Fruit fly (Drosophila melanogaster): Measurements from ENCODE around the gene CG31636.

CG31636 gene

dm6 chr2L:6693794-6694254 lies 35.9 kb upstream of the CG31636 start (continued):
- no peak for TF ChIP-seq Myc (optimal IDR thresholded peaks at IDR 0.05)

dm6 chr2L:6692048-6692447 lies 34.1 kb upstream of the CG31636 start:
- TF ChIP-seq Mio (GFP tag; optimal IDR thresholded peaks at IDR 0.05) (no peak), h (GFP tag; optimal IDR thresholded peaks at IDR 0.05) (peak; percentile 2)

- TF ChIP-seq woc (GFP tag; optimal IDR thresholded peaks at IDR 0.05): no peak
- TF ChIP-seq br (GFP tag; optimal IDR thresholded peaks at IDR 0.05): no peak
- TF ChIP-seq tai (GFP tag; optimal IDR thresholded peaks at IDR 0.05): no peak
- TF ChIP-seq psq (GFP tag; optimal IDR thresholded peaks at IDR 0.05): no peak
- TF ChIP-seq Hnf4 (GFP tag; optimal IDR thresholded peaks at IDR 0.05): no peak
- TF ChIP-seq Dfd (GFP tag; optimal IDR thresholded peaks at IDR 0.05): no peak
- TF ChIP-seq Hr78 (GFP tag; optimal IDR thresholded peaks at IDR 0.05): no peak
- TF ChIP-seq dmrt93B (GFP tag; optimal IDR thresholded peaks at IDR 0.05): no peak
- TF ChIP-seq CG9705 (GFP tag; optimal IDR thresholded peaks at IDR 0.05): no peak
- TF ChIP-seq CG32264 (GFP tag; optimal IDR thresholded peaks at IDR 0.05): no peak
- TF ChIP-seq usp (GFP tag; optimal IDR thresholded peaks at IDR 0.05): no peak
- no peak for TF ChIP-seq rgr (GFP tag; optimal IDR thresholded peaks at IDR 0.05)
- no peak for TF ChIP-seq CrebA (GFP tag; optimal IDR thresholded peaks at IDR 0.05; ENCODE audit: borderline replicate concordance)
- no peak for TF ChIP-seq Jra (GFP tag; optimal IDR thresholded peaks at IDR 0.05)
- TF ChIP-seq N (GFP tag; optimal IDR thresholded peaks at IDR 0.05): no peak
- no peak for TF ChIP-seq pan (optimal IDR thresholded peaks at IDR 0.05)
- TF ChIP-seq Hr83 (GFP tag; optimal IDR thresholded peaks at IDR 0.05; ENCODE audit: poor library complexity, severe bottlenecking): no peak
Observed at dm6 chr2L:6686612-6687011, 28.7 kb upstream of the CG31636 start, which contains the start of gene CG11327. Gene CG11327, minus strand, starts transcription at chr2L:6686712.

- TF ChIP-seq usp (GFP tag; optimal IDR thresholded peaks at IDR 0.05): no peak
- TF ChIP-seq psq (GFP tag; optimal IDR thresholded peaks at IDR 0.05): peak; percentile 63
- TF ChIP-seq Rel (GFP tag; optimal IDR thresholded peaks at IDR 0.05): no peak
- TF ChIP-seq Rel (tag; optimal IDR thresholded peaks at IDR 0.05): peak; percentile 46
- TF ChIP-seq br (GFP tag; optimal IDR thresholded peaks at IDR 0.05): peak; percentile 80
- TF ChIP-seq Hr83 (GFP tag; optimal IDR thresholded peaks at IDR 0.05; ENCODE audit: poor library complexity, severe bottlenecking): peak; percentile 44
- TF ChIP-seq sv (GFP tag; optimal IDR thresholded peaks at IDR 0.05): peak; percentile 86
- TF ChIP-seq foxo (GFP tag; optimal IDR thresholded peaks at IDR 0.05): peak in 1 of 2 experiments; percentile 84
- TF ChIP-seq h (GFP tag; optimal IDR thresholded peaks at IDR 0.05): peak; percentile 85
- no peak for TF ChIP-seq brk (GFP tag; optimal IDR thresholded peaks at IDR 0.05)
- TF ChIP-seq Vsx2 (GFP tag; optimal IDR thresholded peaks at IDR 0.05; ENCODE audit: partially characterized antibody): peak; percentile 32
- TF ChIP-seq ey (GFP tag; optimal IDR thresholded peaks at IDR 0.05): peak; percentile 82
- peak; percentile 68 for TF ChIP-seq Jra (GFP tag; optimal IDR thresholded peaks at IDR 0.05)
- TF ChIP-seq Hnf4 (GFP tag; optimal IDR thresholded peaks at IDR 0.05): peak; percentile 75
- no peak for TF ChIP-seq lola (GFP tag; optimal IDR thresholded peaks at IDR 0.05)
- peak; percentile 61 for TF ChIP-seq jim (GFP tag; optimal IDR thresholded peaks at IDR 0.05)
- peak; percentile 24 for TF ChIP-seq sage (GFP tag; optimal IDR thresholded peaks at IDR 0.05)
- TF ChIP-seq dl (GFP tag; optimal IDR thresholded peaks at IDR 0.05; ENCODE audit: insufficient read depth in 1 of 2, partially characterized antibody in 2 of 2): no peak
- TF ChIP-seq rgr (GFP tag; optimal IDR thresholded peaks at IDR 0.05): peak; percentile 78
- TF ChIP-seq CrebA (GFP tag; optimal IDR thresholded peaks at IDR 0.05; ENCODE audit: borderline replicate concordance): no peak
- TF ChIP-seq OdsH (GFP tag; optimal IDR thresholded peaks at IDR 0.05): peak; percentile 82
- peak; percentile 72 for TF ChIP-seq Sp1 (GFP tag; optimal IDR thresholded peaks at IDR 0.05)
- TF ChIP-seq woc (GFP tag; optimal IDR thresholded peaks at IDR 0.05): peak; percentile 76
- TF ChIP-seq CG9705 (GFP tag; optimal IDR thresholded peaks at IDR 0.05): peak; percentile 53
- TF ChIP-seq fru (GFP tag; optimal IDR thresholded peaks at IDR 0.05): peak; percentile 42
- peak; percentile 77 for TF ChIP-seq HLH106 (tag; optimal IDR thresholded peaks at IDR 0.05)
- no peak for TF ChIP-seq GATAd (GFP tag; optimal IDR thresholded peaks at IDR 0.05)
- TF ChIP-seq dsf (GFP tag; optimal IDR thresholded peaks at IDR 0.05; ENCODE audit: borderline replicate concordance): peak; percentile 37
- TF ChIP-seq dmrt93B (GFP tag; optimal IDR thresholded peaks at IDR 0.05): peak; percentile 2
Observed at dm6 chr2L:6683992-6684882, 26.3 kb upstream of the CG31636 start, which contains the start of gene Nhe3. Gene Nhe3, minus strand, starts transcription at chr2L:6684364.
